Worm (Caenorhabditis elegans): ENCODE results near the gene T06D8.2.

- TF ChIP-seq mes-2 (tag; optimal IDR thresholded peaks at IDR 0.05; ENCODE audit: poor library complexity, severe bottlenecking) (no peak), lin-38 (GFP tag; IDR thresholded peaks at IDR 0.05) (no peak), skn-1 (tag; optimal IDR thresholded peaks at IDR 0.05) (no peak), ztf-11 (tag; optimal IDR thresholded peaks at IDR 0.05) (no peak), nhr-76 (tag; optimal IDR thresholded peaks at IDR 0.05) (no peak), pqm-1 (tag; optimal IDR thresholded peaks at IDR 0.05) (no peak), F10B5.3 (tag; optimal IDR thresholded peaks at IDR 0.05) (no peak)
These were observed 23.8 kb upstream of the T06D8.2 start, which contains the start of gene srap-1 for ce11 chrII:11202581-11203271.
